Worm (Caenorhabditis elegans) whole organism, L4 larva: ENCODE results near the gene F36H9.5.

Experiments used
- F49E8.2 ChIP-seq: sonication (generic microtip); optimal IDR thresholded peaks from 2 replicates; lab custom pipeline; 2016; ENCODE audit warnings: missing compliant biosample characterization, mild to moderate bottlenecking, missing genetic modification characterization, borderline replicate concordance
- cey-2 ChIP-seq: sonication (generic microtip); optimal IDR thresholded peaks from 3 replicates; lab custom pipeline; 2017; ENCODE audit warnings: missing genetic modification characterization, mild to moderate bottlenecking, missing compliant biosample characterization, antibody characterized with exemption, borderline replicate concordance; ENCODE audit not compliant: insufficient read depth
- egl-27 ChIP-seq: sonication (generic microtip); optimal IDR thresholded peaks from 3 replicates; lab custom pipeline; 2017; ENCODE audit warnings: missing biosample characterization, missing genetic modification reagents, missing genetic modification characterization
- jun-1 ChIP-seq: fragments of 150-350 bp; optimal IDR thresholded peaks from 2 replicates; lab custom pipeline; 2014; ENCODE audit warnings: missing biosample characterization, missing genetic modification reagents, missing genetic modification characterization
- lim-7 ChIP-seq: fragments of 200-800 bp; sonication (Bioruptor generic); IDR thresholded peaks from 2 replicates; pipeline ENCODE4 v1.3.6; 2022; ENCODE audit warnings: missing genetic modification characterization, missing compliant biosample characterization
- lin-15B ChIP-seq: fragments of 150-350 bp; sonication (generic microtip); optimal IDR thresholded peaks from 3 replicates; lab custom pipeline; 2014; ENCODE audit warnings: missing biosample characterization, missing genetic modification characterization
- lsy-2 ChIP-seq, 2 experiments: fragments of 150-350 bp in 1 of 2; sonication (generic microtip) in 1 of 2; optimal IDR thresholded peaks; 2 replicates each; lab custom pipeline; 2014 to 2017; ENCODE audit warnings: missing biosample characterization in 2 of 2, missing genetic modification characterization in 2 of 2
- nhr-111 ChIP-seq: fragments of 200-800 bp; sonication (Bioruptor generic); optimal IDR thresholded peaks from 2 replicates; lab custom pipeline; 2018; ENCODE audit warnings: mild to moderate bottlenecking, missing genetic modification characterization, missing compliant biosample characterization
- nhr-77 ChIP-seq: fragments of 150-350 bp; optimal IDR thresholded peaks from 2 replicates; lab custom pipeline; 2014; ENCODE audit warnings: missing biosample characterization, missing genetic modification characterization
- pha-4 ChIP-seq, 2 experiments: fragments of 150-350 bp in 1 of 2; fragments of 200-800 bp in 1 of 2; sonication (Bioruptor generic) in 1 of 2; IDR thresholded peaks in 1 of 2; optimal IDR thresholded peaks in 1 of 2; 2 replicates each; pipeline versions ENCODE4 v1.3.6 to Lab custom; 2014 to 2022; ENCODE audit warnings: missing genetic modification characterization in 2 of 2, missing genetic modification reagents in 2 of 2, missing biosample characterization in 1 of 2, missing compliant biosample characterization in 1 of 2
- skn-1 ChIP-seq: fragments of 150-350 bp; optimal IDR thresholded peaks from 2 replicates; lab custom pipeline; 2014; ENCODE audit warnings: missing biosample characterization, missing genetic modification characterization
- snpc-4 ChIP-seq: fragments of 150-350 bp; optimal IDR thresholded peaks from 2 replicates; lab custom pipeline; 2014; ENCODE audit warnings: missing biosample characterization, missing genetic modification characterization
- ztf-11 ChIP-seq: fragments of 150-350 bp; optimal IDR thresholded peaks from 2 replicates; lab custom pipeline; 2014; ENCODE audit warnings: missing biosample characterization, missing genetic modification characterization

DNA sequence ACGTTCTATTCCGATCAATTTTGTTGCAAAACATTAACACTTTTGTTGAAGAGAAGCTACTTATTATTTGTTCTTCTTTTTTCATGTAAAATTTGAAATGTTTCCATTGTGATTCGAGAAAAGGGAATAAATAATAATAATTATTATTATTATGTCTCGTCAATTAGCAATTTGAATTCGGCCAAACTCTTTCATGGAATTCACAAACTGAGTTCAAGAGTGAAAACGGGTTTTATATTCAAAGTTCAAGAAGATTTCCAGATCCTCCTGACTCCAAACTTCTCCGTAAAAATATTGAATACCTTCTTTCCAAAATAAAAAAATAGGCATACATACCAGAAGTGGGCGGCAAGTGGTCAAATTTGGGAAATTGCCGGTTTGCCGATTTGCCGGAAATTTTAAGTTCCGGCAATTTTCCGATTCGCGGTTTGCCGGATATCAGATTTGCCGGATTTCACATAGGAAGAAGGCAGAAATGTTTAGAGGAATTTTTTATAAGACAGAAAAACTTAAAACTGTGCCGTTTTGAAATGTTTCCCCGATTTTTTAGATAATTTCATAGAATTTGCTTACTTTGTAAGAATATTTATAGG, 24.0 kb upstream of the F36H9.5 start:
- TF ChIP-seq lin-15B (tag; lab: Kevin White, UChicago) (no peak), snpc-4 (no peak), egl-27 (tag; lab: Kevin White, UChicago) (no peak), jun-1 (tag; lab: Kevin White, UChicago) (no peak), F49E8.2 (tag; lab: Kevin White, UChicago) (no peak), lsy-2 (tag; optimal IDR thresholded peaks at IDR 0.05; lab: Kevin White, UChicago) (no peak), lim-7 (0 out of 2 replicates have a peak, but pooled peaks have one; percentile 19), nhr-111 (GFP tag; lab: Kevin White, UChicago) (no peak), cey-2 (tag; lab: Kevin White, UChicago) (no peak), skn-1 (tag; lab: Kevin White, UChicago) (no peak), nhr-77 (tag; lab: Kevin White, UChicago) (no peak), pha-4 (GFP tag; IDR thresholded peaks at IDR 0.05; lab: Robert Waterston, UW) (no peak), pha-4 (tag; optimal IDR thresholded peaks at IDR 0.05; lab: Kevin White, UChicago) (peak; percentile 56), ztf-11 (tag; lab: Kevin White, UChicago) (no peak)
